Worm (Caenorhabditis elegans): ENCODE results near the gene cyn-7.

DNA sequence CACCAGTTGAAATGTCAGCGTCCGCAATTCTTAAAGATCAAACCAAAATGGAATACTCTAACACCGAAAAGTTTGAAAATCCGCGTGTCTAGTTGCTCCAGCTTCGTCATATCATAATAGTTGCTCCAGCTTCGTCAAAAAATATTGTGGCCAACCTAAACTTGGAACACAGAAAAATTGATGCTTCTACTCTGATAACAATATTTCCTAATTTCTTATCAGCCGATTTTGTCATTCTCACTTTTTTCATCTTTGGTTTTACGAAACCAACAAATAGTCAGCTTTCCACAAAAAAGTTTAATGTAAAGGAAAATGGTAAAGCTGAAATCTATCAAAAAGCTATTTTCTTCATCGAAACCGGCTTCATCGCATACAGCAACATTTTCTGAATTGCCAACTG is 4.8 kb downstream of the cyn-7 start, which contains the start of gene fbxa-84:
- TF ChIP-seq ceh-91 (GFP tag; IDR thresholded peaks at IDR 0.05), result no peak
- TF ChIP-seq C06A6.2 (GFP tag; conservative IDR thresholded peaks at IDR 0.05), result no peak
- TF ChIP-seq bed-2 (GFP tag; IDR thresholded peaks at IDR 0.05), result no peak
- no peak for TF ChIP-seq F52B5.7 (tag; optimal IDR thresholded peaks at IDR 0.05)
- TF ChIP-seq C17E4.6 (GFP tag; IDR thresholded peaks at IDR 0.05), result no peak
- TF ChIP-seq sea-2 (GFP tag; IDR thresholded peaks at IDR 0.05), result no peak
- TF ChIP-seq hlh-12 (tag; optimal IDR thresholded peaks at IDR 0.05), result no peak
- TF ChIP-seq lin-54 (GFP tag; optimal IDR thresholded peaks at IDR 0.05), result no peak
- TF ChIP-seq B0336.3 (GFP tag; IDR thresholded peaks at IDR 0.05), result no peak
- no peak for TF ChIP-seq athp-1 (tag; optimal IDR thresholded peaks at IDR 0.05)

All from whole organism, young adult.